Fruit fly (Drosophila melanogaster) whole organism, embryonic: ENCODE measurements around the gene Ada1-1.
A peak's percentile ranks its signal among the peaks of the same experiment; 100 is the strongest.

ENCODE experiments used
- Aef1 ChIP-seq: fragments of 200-800 bp; sonication (Bioruptor generic); IDR thresholded peaks from 3 replicates; pipeline ENCODE4 v1.3.6; 2022; ENCODE audit warnings: missing biosample characterization, missing genetic modification characterization
- CG10565 ChIP-seq: fragments of 200-800 bp; sonication (Bioruptor generic); optimal IDR thresholded peaks from 3 replicates; lab custom pipeline; 2016; ENCODE audit warnings: missing biosample characterization, mild to moderate bottlenecking, missing genetic modification characterization
- CG11085 ChIP-seq: fragments of 200-800 bp; sonication (Bioruptor generic); IDR thresholded peaks from 2 replicates; pipeline ENCODE4 v1.3.6; 2022; ENCODE audit warnings: missing biosample characterization, missing genetic modification characterization
- CG12071 ChIP-seq: fragments of 200-800 bp; sonication (Bioruptor generic); optimal IDR thresholded peaks from 3 replicates; lab custom pipeline; 2018; ENCODE audit warnings: missing biosample characterization, mild to moderate bottlenecking, missing genetic modification characterization
- CG12236 ChIP-seq: fragments of 200-800 bp; sonication (Bioruptor generic); optimal IDR thresholded peaks from 2 replicates; lab custom pipeline; 2016; ENCODE audit warnings: missing biosample characterization, missing genetic modification characterization
- CG13424 ChIP-seq: fragments of 200-800 bp; sonication (Bioruptor generic); optimal IDR thresholded peaks from 2 replicates; lab custom pipeline; 2019; ENCODE audit warnings: missing biosample characterization, mild to moderate bottlenecking, missing genetic modification characterization, moderate library complexity
- CG13894 ChIP-seq: fragments of 200-800 bp; sonication (Bioruptor generic); optimal IDR thresholded peaks from 3 replicates; lab custom pipeline; 2018; ENCODE audit warnings: missing biosample characterization, mild to moderate bottlenecking, missing genetic modification characterization, moderate library complexity
- CG14441 ChIP-seq: fragments of 200-800 bp; sonication (Bioruptor generic); IDR thresholded peaks from 2 replicates; pipeline ENCODE4 v1.3.6; 2022; ENCODE audit warnings: missing biosample characterization, missing genetic modification characterization
- CG1602 ChIP-seq: fragments of 200-800 bp; sonication (Bioruptor generic); optimal IDR thresholded peaks from 3 replicates; lab custom pipeline; 2016; ENCODE audit warnings: missing biosample characterization, missing genetic modification characterization
- CG1832 ChIP-seq: fragments of 200-800 bp; sonication (Bioruptor generic); optimal IDR thresholded peaks from 2 replicates; lab custom pipeline; 2017; ENCODE audit warnings: missing biosample characterization, mild to moderate bottlenecking, missing genetic modification characterization, inconsistent platforms
- CG2202 ChIP-seq: fragments of 200-800 bp; sonication (Bioruptor generic); optimal IDR thresholded peaks from 2 replicates; lab custom pipeline; 2018; ENCODE audit warnings: missing biosample characterization, mild to moderate bottlenecking, missing genetic modification characterization
- CG31441 ChIP-seq: fragments of 200-800 bp; sonication (Bioruptor generic); IDR thresholded peaks from 2 replicates; pipeline ENCODE4 v1.3.6; 2022; ENCODE audit warnings: missing biosample characterization, missing genetic modification characterization
- CG3281 ChIP-seq: fragments of 200-800 bp; sonication (Bioruptor generic); optimal IDR thresholded peaks from 3 replicates; lab custom pipeline; 2017; ENCODE audit warnings: missing biosample characterization, mild to moderate bottlenecking, missing genetic modification characterization
- CG4404 ChIP-seq: fragments of 200-800 bp; sonication (Bioruptor generic); IDR thresholded peaks from 2 replicates; pipeline ENCODE4 v1.3.6; 2022; ENCODE audit warnings: missing biosample characterization, missing genetic modification characterization
- CG4820 ChIP-seq: fragments of 200-800 bp; sonication (Bioruptor generic); optimal IDR thresholded peaks from 3 replicates; lab custom pipeline; 2016; ENCODE audit warnings: missing biosample characterization, missing genetic modification characterization
- CG6175 ChIP-seq: fragments of 200-800 bp; sonication (Bioruptor generic); IDR thresholded peaks from 3 replicates; pipeline ENCODE4 v1.3.6; 2022; ENCODE audit warnings: missing biosample characterization, missing genetic modification characterization
- CG8359 ChIP-seq: fragments of 200-800 bp; sonication (Bioruptor generic); optimal IDR thresholded peaks from 2 replicates; lab custom pipeline; 2017; ENCODE audit warnings: missing biosample characterization, mild to moderate bottlenecking, missing genetic modification characterization, borderline replicate concordance
- CG8944 ChIP-seq: fragments of 200-800 bp; sonication (Bioruptor generic); optimal IDR thresholded peaks from 3 replicates; lab custom pipeline; 2016; ENCODE audit warnings: missing biosample characterization, missing genetic modification characterization
- D19A ChIP-seq: fragments of 200-800 bp; optimal IDR thresholded peaks from 3 replicates; lab custom pipeline; 2019; ENCODE audit warnings: missing biosample characterization, mild to moderate bottlenecking, missing genetic modification characterization, moderate library complexity
- D19B ChIP-seq: fragments of 200-800 bp; sonication (Bioruptor generic); optimal IDR thresholded peaks from 2 replicates; lab custom pipeline; 2017; ENCODE audit warnings: missing biosample characterization, mild to moderate bottlenecking, missing genetic modification characterization
- Meics ChIP-seq: fragments of 200-800 bp; sonication (Bioruptor generic); optimal IDR thresholded peaks from 2 replicates; lab custom pipeline; 2017; ENCODE audit warnings: missing biosample characterization, mild to moderate bottlenecking, missing genetic modification characterization
- Myb ChIP-seq: fragments of 200-800 bp; sonication (Bioruptor generic); optimal IDR thresholded peaks from 2 replicates; lab custom pipeline; 2016; ENCODE audit warnings: missing biosample characterization, missing genetic modification characterization
- Trl ChIP-seq, 3 experiments: fragments of >200 bp in 2 of 3; fragments of 200-800 bp in 1 of 3; sonication (Bioruptor generic) in 1 of 3; optimal IDR thresholded peaks; 2 replicates in 1 of 3; 3 replicates in 2 of 3; lab custom pipeline; 2016 to 2017; ENCODE audit warnings: missing biosample characterization in 1 of 3, missing genetic modification characterization in 1 of 3
- ac ChIP-seq: fragments of 200-800 bp; sonication (Bioruptor generic); optimal IDR thresholded peaks from 3 replicates; lab custom pipeline; 2017; ENCODE audit warnings: missing biosample characterization, mild to moderate bottlenecking, missing genetic modification characterization
- cad ChIP-seq: fragments of >200 bp; optimal IDR thresholded peaks from 2 replicates; lab custom pipeline; 2017; ENCODE audit warnings: missing biosample characterization, missing genetic modification characterization
- cato ChIP-seq: fragments of 200-800 bp; sonication (Bioruptor generic); optimal IDR thresholded peaks from 2 replicates; lab custom pipeline; 2016; ENCODE audit warnings: missing biosample characterization, missing genetic modification characterization, borderline replicate concordance
- cg ChIP-seq: fragments of 200-800 bp; sonication (Bioruptor generic); optimal IDR thresholded peaks from 3 replicates; lab custom pipeline; 2019; ENCODE audit warnings: missing biosample characterization, mild to moderate bottlenecking, missing genetic modification characterization, moderate library complexity
- crol ChIP-seq: fragments of 200-800 bp; sonication (Bioruptor generic); IDR thresholded peaks from 2 replicates; pipeline ENCODE4 v1.3.6; 2022; ENCODE audit warnings: missing biosample characterization, missing genetic modification characterization
- cwo ChIP-seq: fragments of 200-800 bp; sonication (Bioruptor generic); optimal IDR thresholded peaks from 3 replicates; lab custom pipeline; 2017; ENCODE audit warnings: missing biosample characterization, missing genetic modification characterization, mild to moderate bottlenecking, moderate library complexity, missing genetic modification reagents
- da ChIP-seq: fragments of 200-800 bp; sonication (Bioruptor generic); optimal IDR thresholded peaks from 2 replicates; lab custom pipeline; 2016; ENCODE audit warnings: missing biosample characterization, missing genetic modification characterization
- esg ChIP-seq: fragments of 200-800 bp; sonication (Bioruptor generic); conservative IDR thresholded peaks from 2 replicates; pipeline ENCODE4 v1.3.6; 2022; ENCODE audit warnings: missing biosample characterization, missing genetic modification characterization
- eve ChIP-seq, 2 experiments: fragments of >200 bp; optimal IDR thresholded peaks; 2 replicates each; lab custom pipeline; 2017; ENCODE audit warnings: missing biosample characterization in 2 of 2, missing genetic modification characterization in 2 of 2
- fd102C ChIP-seq: fragments of 200-800 bp; sonication (Bioruptor generic); optimal IDR thresholded peaks from 2 replicates; lab custom pipeline; 2018; ENCODE audit warnings: missing biosample characterization, mild to moderate bottlenecking, missing genetic modification characterization, moderate library complexity
- hb ChIP-seq: fragments of 200-800 bp; sonication (Bioruptor generic); IDR thresholded peaks from 3 replicates; pipeline ENCODE4 v1.3.6; 2022; ENCODE audit warnings: missing biosample characterization, missing genetic modification characterization; ENCODE audit not compliant: partially characterized antibody
- jumu ChIP-seq: fragments of 200-800 bp; sonication (Bioruptor generic); optimal IDR thresholded peaks from 3 replicates; lab custom pipeline; 2016; ENCODE audit warnings: missing biosample characterization, missing genetic modification characterization
- ken ChIP-seq: fragments of 200-800 bp; sonication (Bioruptor generic); IDR thresholded peaks from 3 replicates; pipeline ENCODE4 v1.3.6; 2022; ENCODE audit warnings: missing biosample characterization, missing genetic modification characterization
- lbe ChIP-seq: fragments of 200-800 bp; sonication (Bioruptor generic); optimal IDR thresholded peaks from 2 replicates; lab custom pipeline; 2016; ENCODE audit warnings: missing biosample characterization, mild to moderate bottlenecking, missing genetic modification characterization
- phol ChIP-seq: fragments of 200-800 bp; sonication (Bioruptor generic); optimal IDR thresholded peaks from 3 replicates; lab custom pipeline; 2018; ENCODE audit warnings: missing biosample characterization, mild to moderate bottlenecking, missing genetic modification characterization, moderate library complexity
- pros ChIP-seq: fragments of 200-800 bp; sonication (Bioruptor generic); optimal IDR thresholded peaks from 3 replicates; lab custom pipeline; 2019; ENCODE audit warnings: missing biosample characterization, mild to moderate bottlenecking, missing genetic modification characterization, moderate library complexity
- sd ChIP-seq: fragments of 200-800 bp; sonication (Bioruptor generic); optimal IDR thresholded peaks from 3 replicates; lab custom pipeline; 2018; ENCODE audit warnings: missing biosample characterization, mild to moderate bottlenecking, missing genetic modification characterization, moderate library complexity
- sens ChIP-seq: fragments of 200-800 bp; sonication (Bioruptor generic); peaks from one replicate; lab custom pipeline; 2016; ENCODE audit warnings: missing biosample characterization, missing genetic modification characterization
- trh ChIP-seq: fragments of 200-800 bp; sonication (Bioruptor generic); optimal IDR thresholded peaks from 2 replicates; lab custom pipeline; 2016; ENCODE audit warnings: missing biosample characterization, missing genetic modification characterization
- wor ChIP-seq: fragments of 200-800 bp; sonication (Bioruptor generic); IDR thresholded peaks from 2 replicates; pipeline ENCODE4 v1.3.6; 2022; ENCODE audit warnings: missing biosample characterization, missing genetic modification characterization
- z ChIP-seq: fragments of 200-800 bp; sonication (Bioruptor generic); IDR thresholded peaks from 3 replicates; pipeline ENCODE4 v1.3.6; 2022; ENCODE audit warnings: missing biosample characterization, missing genetic modification characterization
- zen ChIP-seq: fragments of 200-800 bp; sonication (Bioruptor generic); optimal IDR thresholded peaks from 3 replicates; lab custom pipeline; 2018; ENCODE audit warnings: missing biosample characterization, mild to moderate bottlenecking, missing genetic modification characterization, moderate library complexity

Gene Ada1-1

DNA sequence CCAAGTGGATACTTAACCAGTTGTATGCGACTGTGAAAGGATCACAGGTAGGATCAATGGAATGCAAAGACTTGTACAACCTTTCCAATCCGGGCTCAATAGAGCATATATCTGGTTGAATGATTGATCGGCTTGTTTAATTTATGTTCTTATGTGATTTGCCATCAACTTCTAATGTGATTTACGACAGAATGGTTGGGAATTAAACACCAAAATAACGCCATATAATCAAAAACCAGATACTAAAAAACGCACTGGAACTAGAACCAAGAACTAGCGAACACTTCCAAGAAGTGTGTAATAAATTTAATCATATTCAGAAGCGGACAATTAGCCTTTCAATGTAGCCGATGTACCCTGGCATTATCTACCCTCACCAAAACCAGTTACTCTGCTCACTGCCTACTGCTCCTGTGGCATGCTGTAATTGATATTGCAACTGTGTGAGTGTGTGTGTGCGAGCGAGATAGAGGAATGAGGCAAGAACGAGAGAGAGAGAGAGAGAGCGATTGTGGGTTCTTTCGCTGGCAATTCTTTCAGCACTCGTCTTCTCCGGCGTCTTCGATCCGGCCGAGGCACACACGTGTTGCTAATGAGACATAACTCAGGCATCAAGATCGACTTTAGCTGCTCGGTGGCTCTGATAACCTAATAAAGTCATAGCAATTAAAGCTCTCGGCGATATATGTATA lies 27.9 kb upstream of the Ada1-1 start:
- peak; percentile 40 for TF ChIP-seq cad
- no peak for TF ChIP-seq CG4404
- TF ChIP-seq CG31441 (GFP tag; lab: Robert Waterston, UW), result no peak
- TF ChIP-seq pros (GFP tag; lab: Kevin White, UChicago), result peak; percentile 10
- TF ChIP-seq ken (GFP tag; lab: Robert Waterston, UW), result no peak
- no peak for TF ChIP-seq CG13424 (tag; lab: Kevin White, UChicago)
- TF ChIP-seq cg (GFP tag; lab: Kevin White, UChicago), result peak; percentile 47
- no peak for TF ChIP-seq wor (GFP tag; lab: Robert Waterston, UW)
- TF ChIP-seq trh (GFP tag; lab: Kevin White, UChicago), result no peak
- peak; percentile 66 for TF ChIP-seq CG1832 (GFP tag; lab: Kevin White, UChicago)
- peak; percentile 59 for TF ChIP-seq zen (tag; lab: Kevin White, UChicago)
- TF ChIP-seq CG6175, result peak; percentile 69; the same call in 1 of the 3 replicates
- peak; percentile 80 for TF ChIP-seq D19A
- TF ChIP-seq sens, result peak; percentile 45
- no peak for TF ChIP-seq CG2202 (tag; lab: Kevin White, UChicago)
- TF ChIP-seq Trl (optimal IDR thresholded peaks at IDR 0.05; lab: Kevin White, UChicago), result peak in 1 of 2 experiments; percentile 21
- no peak for TF ChIP-seq Trl (GFP tag; optimal IDR thresholded peaks at IDR 0.05; lab: Kevin White, UChicago)
- no peak for TF ChIP-seq CG12071 (GFP tag; lab: Kevin White, UChicago)
- no peak for TF ChIP-seq CG8359 (GFP tag; lab: Kevin White, UChicago)
- TF ChIP-seq CG11085 (GFP tag; lab: Robert Waterston, UW), result no peak
- peak; percentile 1 for TF ChIP-seq cwo (GFP tag; lab: Kevin White, UChicago)
- TF ChIP-seq, all 482 proteins: peak for 10

DNA sequence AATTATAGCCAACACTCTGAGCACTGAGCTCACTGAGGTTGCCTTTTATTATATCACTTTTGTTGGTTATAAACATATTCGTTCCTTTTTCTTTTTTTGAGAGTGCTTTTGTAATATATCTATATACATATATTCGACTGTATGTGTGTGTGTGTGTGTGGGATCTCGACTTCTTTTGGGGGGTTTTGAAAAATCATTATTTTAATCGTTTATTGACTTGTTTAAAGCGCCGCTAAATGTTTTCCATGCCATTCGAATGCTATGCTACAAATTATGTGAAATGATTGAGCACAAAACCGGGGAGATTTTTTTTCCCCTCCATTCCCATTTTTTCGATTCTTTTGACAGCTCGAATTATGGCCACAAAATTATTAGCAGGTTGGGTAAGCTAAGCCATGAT lies 27.2 kb upstream of the Ada1-1 start:
- TF ChIP-seq CG1602 (no peak), CG13894 (peak; percentile 53), crol (no peak)

DNA sequence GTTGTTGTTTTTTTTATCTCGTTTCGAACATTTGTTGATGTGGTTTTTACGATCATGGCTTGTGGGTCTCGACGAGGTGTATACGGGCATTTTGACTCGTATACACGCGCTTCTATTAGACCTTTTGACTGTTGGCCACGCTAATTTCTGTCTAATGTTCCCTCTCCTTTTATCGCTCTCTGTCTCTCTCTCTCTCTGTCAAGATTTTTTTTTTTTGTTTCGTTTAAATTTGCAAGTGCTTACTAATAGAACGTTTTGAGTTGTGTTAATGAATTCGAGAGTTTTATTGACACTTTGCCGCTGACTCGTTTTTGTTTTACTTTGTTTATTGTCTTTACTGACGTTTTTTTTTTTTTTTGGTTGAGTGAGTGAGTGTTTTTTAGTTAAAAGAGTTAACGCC lies 26.3 kb upstream of the Ada1-1 start:
- peak; percentile 9 for TF ChIP-seq CG4820 (GFP tag; lab: Kevin White, UChicago)
- peak; percentile 75 for TF ChIP-seq sens
- peak; percentile 69; the same call in 2 of the 3 replicates for TF ChIP-seq z
- TF ChIP-seq eve (GFP tag; optimal IDR thresholded peaks at IDR 0.05; lab: Kevin White, UChicago), result peak in 1 of 2 experiments; percentile 76
- no peak for TF ChIP-seq jumu
- TF ChIP-seq ac (GFP tag; lab: Kevin White, UChicago), result no peak

DNA sequence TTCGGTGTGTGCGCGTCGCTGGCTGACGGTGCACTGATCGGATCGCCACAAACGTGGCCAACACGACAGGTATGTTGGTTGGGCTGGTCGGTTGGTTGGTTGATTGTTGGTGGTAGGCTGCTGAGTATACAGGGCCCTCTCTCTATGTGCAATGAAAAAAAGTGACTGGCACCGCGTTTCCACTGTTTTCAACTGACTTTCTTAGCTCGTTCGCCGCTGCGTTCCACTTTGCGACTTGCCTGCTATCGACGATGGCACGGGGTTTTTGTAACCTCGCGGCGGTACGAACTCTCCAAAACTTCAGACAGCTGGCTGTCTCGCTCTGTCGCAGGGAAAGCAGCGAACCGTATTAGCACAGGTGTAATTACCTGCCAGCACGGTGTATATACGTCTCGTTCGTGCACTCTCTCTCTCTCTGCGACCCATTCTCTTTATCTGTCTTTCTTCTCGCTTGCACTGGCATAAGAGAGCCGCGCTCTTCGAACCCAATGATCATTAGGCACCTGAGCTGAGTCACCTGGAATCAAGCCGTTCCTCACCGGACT lies 25.7 kb upstream of the Ada1-1 start:
- peak; percentile 17 for TF ChIP-seq sd (tag; lab: Kevin White, UChicago)
- TF ChIP-seq D19B, result no peak
- TF ChIP-seq da (GFP tag; lab: Kevin White, UChicago), result peak; percentile 9
- 0 out of 2 replicates have a peak, but pooled peaks have one; percentile 22 for TF ChIP-seq esg (GFP tag; lab: Robert Waterston, UW)
- TF ChIP-seq lbe (GFP tag; lab: Kevin White, UChicago), result peak; percentile 49
- no peak for TF ChIP-seq hb
- TF ChIP-seq CG10565, result no peak
- TF ChIP-seq CG14441, result 0 out of 2 replicates have a peak, but pooled peaks have one; percentile 39
- TF ChIP-seq fd102C, result no peak
- no peak for TF ChIP-seq z
- no peak for TF ChIP-seq Myb (GFP tag; lab: Kevin White, UChicago)
- peak; percentile 92 for TF ChIP-seq CG1832 (GFP tag; lab: Kevin White, UChicago)
- TF ChIP-seq phol (tag; lab: Kevin White, UChicago), result no peak
- no peak for TF ChIP-seq cato (GFP tag; lab: Kevin White, UChicago)
- TF ChIP-seq Meics (GFP tag; lab: Kevin White, UChicago), result peak; percentile 17
- TF ChIP-seq CG8944, result no peak
- no peak for TF ChIP-seq cad
- TF ChIP-seq CG3281 (GFP tag; lab: Kevin White, UChicago), result peak; percentile 28
- no peak for TF ChIP-seq Aef1 (GFP tag; lab: Robert Waterston, UW)
- no peak for TF ChIP-seq CG12236 (GFP tag; lab: Kevin White, UChicago)
